Fruit fly (Drosophila melanogaster) whole organism, embryonic: ENCODE results near the gene CIA30.

Experiments used
- CG10462 ChIP-seq: fragments of 200-800 bp; sonication (Bioruptor generic); optimal IDR thresholded peaks from 2 replicates; lab custom pipeline; 2016; ENCODE audit warnings: missing biosample characterization, missing genetic modification characterization
- CG12155 ChIP-seq: fragments of 200-800 bp; sonication (Bioruptor generic); optimal IDR thresholded peaks from 3 replicates; lab custom pipeline; 2016; ENCODE audit warnings: missing biosample characterization, missing genetic modification characterization
- CG12659 ChIP-seq: fragments of 200-800 bp; sonication (Bioruptor generic); optimal IDR thresholded peaks from 3 replicates; lab custom pipeline; 2017; ENCODE audit warnings: mild to moderate bottlenecking, missing biosample characterization, missing genetic modification reagents, missing genetic modification characterization
- CG12769 ChIP-seq: fragments of 200-800 bp; sonication (Bioruptor generic); optimal IDR thresholded peaks from 2 replicates; lab custom pipeline; 2019; ENCODE audit warnings: missing biosample characterization, mild to moderate bottlenecking, missing genetic modification characterization, moderate library complexity
- CG14860 ChIP-seq: fragments of 200-800 bp; sonication (Bioruptor generic); IDR thresholded peaks from 3 replicates; pipeline ENCODE4 v1.3.6; 2022; ENCODE audit warnings: missing biosample characterization, missing genetic modification characterization; ENCODE audit not compliant: partially characterized antibody
- CG17359 ChIP-seq: fragments of 200-800 bp; sonication (Bioruptor generic); optimal IDR thresholded peaks from 3 replicates; lab custom pipeline; 2018; ENCODE audit warnings: missing biosample characterization, mild to moderate bottlenecking, missing genetic modification characterization, moderate library complexity
- CG17802 ChIP-seq: fragments of 200-800 bp; sonication (Bioruptor generic); optimal IDR thresholded peaks from 2 replicates; lab custom pipeline; 2018; ENCODE audit warnings: missing biosample characterization, mild to moderate bottlenecking, missing genetic modification characterization, moderate library complexity
- CG18011 ChIP-seq: fragments of 200-800 bp; sonication (Bioruptor generic); optimal IDR thresholded peaks from 2 replicates; lab custom pipeline; 2017; ENCODE audit warnings: missing biosample characterization, missing genetic modification characterization, mild to moderate bottlenecking, moderate library complexity, missing genotype
- CG2202 ChIP-seq: fragments of 200-800 bp; sonication (Bioruptor generic); optimal IDR thresholded peaks from 2 replicates; lab custom pipeline; 2018; ENCODE audit warnings: missing biosample characterization, mild to moderate bottlenecking, missing genetic modification characterization
- CG30431 ChIP-seq: fragments of 200-800 bp; sonication (Bioruptor generic); optimal IDR thresholded peaks from 2 replicates; lab custom pipeline; 2017; ENCODE audit warnings: missing biosample characterization, missing genetic modification characterization
- CG3726 ChIP-seq: fragments of 200-800 bp; sonication (Bioruptor generic); IDR thresholded peaks from 3 replicates; pipeline ENCODE4, ENCODE4 v1.3.6; 2022; ENCODE audit warnings: missing biosample characterization, missing genetic modification characterization
- CG5245 ChIP-seq: fragments of 200-800 bp; sonication (Bioruptor generic); optimal IDR thresholded peaks from 3 replicates; lab custom pipeline; 2016; ENCODE audit warnings: missing biosample characterization, missing genetic modification characterization
- CG6683 ChIP-seq: fragments of 200-800 bp; sonication (Bioruptor generic); optimal IDR thresholded peaks from 2 replicates; lab custom pipeline; 2017; ENCODE audit warnings: missing biosample characterization, mild to moderate bottlenecking, missing genetic modification characterization, missing genetic modification reagents
- CG6791 ChIP-seq: fragments of 200-800 bp; sonication (Bioruptor generic); IDR thresholded peaks from 3 replicates; pipeline ENCODE4 v1.3.6; 2022; ENCODE audit warnings: missing biosample characterization, missing genetic modification characterization; ENCODE audit not compliant: partially characterized antibody
- CG6854 ChIP-seq: fragments of 200-800 bp; sonication (Bioruptor generic); optimal IDR thresholded peaks from 3 replicates; lab custom pipeline; 2017; ENCODE audit warnings: missing biosample characterization, mild to moderate bottlenecking, missing genetic modification characterization
- CG7786 ChIP-seq: fragments of 200-800 bp; sonication (Bioruptor generic); optimal IDR thresholded peaks from 2 replicates; lab custom pipeline; 2016; ENCODE audit warnings: missing biosample characterization, missing genetic modification characterization
- CG7928 ChIP-seq: fragments of 200-800 bp; sonication (Bioruptor generic); optimal IDR thresholded peaks from 2 replicates; lab custom pipeline; 2017; ENCODE audit warnings: missing biosample characterization, mild to moderate bottlenecking, missing genetic modification characterization
- CG9215 ChIP-seq: fragments of 200-800 bp; sonication (Bioruptor generic); IDR thresholded peaks from 2 replicates; pipeline ENCODE4 v1.3.6; 2022; ENCODE audit warnings: missing biosample characterization, missing genetic modification characterization
- CG9876 ChIP-seq: fragments of 200-800 bp; sonication (Bioruptor generic); optimal IDR thresholded peaks from 2 replicates; lab custom pipeline; 2016; ENCODE audit warnings: missing biosample characterization, missing genetic modification characterization
- CG9932 ChIP-seq: fragments of 200-800 bp; sonication (Bioruptor generic); IDR thresholded peaks from 2 replicates; pipeline ENCODE4 v1.3.6; 2022; ENCODE audit warnings: missing biosample characterization, missing genetic modification characterization
- D19A ChIP-seq: fragments of 200-800 bp; optimal IDR thresholded peaks from 3 replicates; lab custom pipeline; 2019; ENCODE audit warnings: missing biosample characterization, mild to moderate bottlenecking, missing genetic modification characterization, moderate library complexity
- Doc3 ChIP-seq: fragments of 200-800 bp; sonication (Bioruptor generic); IDR thresholded peaks from 3 replicates; pipeline ENCODE4 v1.3.6; 2022; ENCODE audit warnings: missing biosample characterization, missing genetic modification characterization; ENCODE audit not compliant: partially characterized antibody
- Gsc ChIP-seq: fragments of 200-800 bp; sonication (Bioruptor generic); IDR thresholded peaks from 2 replicates; pipeline ENCODE4 v1.3.6; 2022; ENCODE audit warnings: missing biosample characterization, missing genetic modification characterization
- Hmx ChIP-seq: fragments of 200-800 bp; sonication (Bioruptor generic); optimal IDR thresholded peaks from 2 replicates; lab custom pipeline; 2016; ENCODE audit warnings: missing biosample characterization, missing genetic modification characterization
- Opbp ChIP-seq: fragments of 200-800 bp; sonication (Bioruptor generic); IDR thresholded peaks from 3 replicates; pipeline ENCODE4 v1.3.6; 2022; ENCODE audit warnings: missing biosample characterization, missing genetic modification characterization; ENCODE audit not compliant: partially characterized antibody
- Poxn ChIP-seq: fragments of 200-800 bp; sonication (Bioruptor generic); IDR thresholded peaks from 2 replicates; pipeline ENCODE4 v1.3.6; 2022; ENCODE audit warnings: missing biosample characterization, missing genetic modification characterization
- Sry-δ ChIP-seq: fragments of 200-800 bp; sonication (Bioruptor generic); optimal IDR thresholded peaks from 2 replicates; lab custom pipeline; 2016; ENCODE audit warnings: missing biosample characterization, missing genetic modification characterization
- TFAM ChIP-seq: fragments of 200-800 bp; sonication (Bioruptor generic); optimal IDR thresholded peaks from 2 replicates; lab custom pipeline; 2017; ENCODE audit warnings: missing biosample characterization, missing genetic modification characterization, inconsistent platforms
- amos ChIP-seq: fragments of 200-800 bp; sonication (Bioruptor generic); IDR thresholded peaks from 2 replicates; pipeline ENCODE4 v1.3.6; 2022; ENCODE audit warnings: missing biosample characterization, missing genetic modification characterization; ENCODE audit not compliant: partially characterized antibody
- aop ChIP-seq: fragments of 200-800 bp; sonication (Bioruptor generic); IDR thresholded peaks from 2 replicates; pipeline ENCODE4 v1.3.6; 2022; ENCODE audit warnings: missing biosample characterization, missing genetic modification characterization
- ap ChIP-seq: fragments of 200-800 bp; sonication (Bioruptor generic); IDR thresholded peaks from 2 replicates; pipeline ENCODE4 v1.3.6; 2022; ENCODE audit warnings: missing biosample characterization, missing genetic modification characterization
- ash1 ChIP-seq: fragments of 200-800 bp; sonication (Bioruptor generic); optimal IDR thresholded peaks from 2 replicates; lab custom pipeline; 2018; ENCODE audit warnings: missing biosample characterization, mild to moderate bottlenecking, missing genetic modification characterization
- bowl ChIP-seq: fragments of 200-800 bp; sonication (Bioruptor generic); IDR thresholded peaks from 2 replicates; pipeline ENCODE4 v1.3.6; 2022; ENCODE audit warnings: missing biosample characterization, missing genetic modification characterization
- bsh ChIP-seq, 2 experiments: fragments of 200-800 bp; sonication (Bioruptor generic); optimal IDR thresholded peaks; 2 replicates each; lab custom pipeline; 2017 to 2018; ENCODE audit warnings: mild to moderate bottlenecking in 2 of 2, missing biosample characterization in 2 of 2, missing genetic modification characterization in 2 of 2, moderate library complexity in 1 of 2
- ci ChIP-seq: fragments of 200-800 bp; sonication (Bioruptor generic); IDR thresholded peaks from 3 replicates; pipeline ENCODE4 v1.3.6; 2022; ENCODE audit warnings: missing biosample characterization, missing genetic modification characterization
- gfzf ChIP-seq: fragments of 200-800 bp; sonication (Bioruptor generic); optimal IDR thresholded peaks from 2 replicates; lab custom pipeline; 2016; ENCODE audit warnings: missing biosample characterization, mild to moderate bottlenecking, missing genetic modification characterization, moderate library complexity
- hb ChIP-seq: fragments of 200-800 bp; sonication (Bioruptor generic); IDR thresholded peaks from 3 replicates; pipeline ENCODE4 v1.3.6; 2022; ENCODE audit warnings: missing biosample characterization, missing genetic modification characterization; ENCODE audit not compliant: partially characterized antibody
- kay ChIP-seq: fragments of 200-800 bp; sonication (Bioruptor generic); optimal IDR thresholded peaks from 2 replicates; lab custom pipeline; 2016; ENCODE audit warnings: missing biosample characterization, missing genetic modification characterization
- lmd ChIP-seq: fragments of 200-800 bp; sonication (Bioruptor generic); IDR thresholded peaks from 2 replicates; pipeline ENCODE4 v1.3.6; 2022; ENCODE audit warnings: missing biosample characterization, missing genetic modification characterization
- lov ChIP-seq, 2 experiments: fragments of 200-800 bp in 1 of 2; fragments of >200 bp in 1 of 2; sonication (Bioruptor generic) in 1 of 2; IDR thresholded peaks in 1 of 2; optimal IDR thresholded peaks in 1 of 2; 2 replicates in 1 of 2; 3 replicates in 1 of 2; pipeline versions ENCODE4 v1.3.6 to Lab custom; 2017 to 2022; ENCODE audit warnings: missing biosample characterization in 1 of 2, missing genetic modification characterization in 1 of 2
- nom ChIP-seq: fragments of 200-800 bp; sonication (Bioruptor generic); optimal IDR thresholded peaks from 2 replicates; lab custom pipeline; 2017; ENCODE audit warnings: missing biosample characterization, missing genetic modification characterization, mild to moderate bottlenecking, moderate library complexity, missing genetic modification reagents
- sc ChIP-seq, 3 experiments: fragments of >200 bp in 2 of 3; fragments of 200-800 bp in 1 of 3; sonication (Bioruptor generic) in 1 of 3; optimal IDR thresholded peaks; 2 replicates in 2 of 3; 3 replicates in 1 of 3; lab custom pipeline; 2017; ENCODE audit warnings: mild to moderate bottlenecking in 1 of 3, missing biosample characterization in 1 of 3, missing genetic modification characterization in 1 of 3, missing genetic modification reagents in 1 of 3
- schlank ChIP-seq: fragments of 200-800 bp; sonication (Bioruptor generic); optimal IDR thresholded peaks from 2 replicates; lab custom pipeline; 2018; ENCODE audit warnings: missing biosample characterization, mild to moderate bottlenecking, missing genetic modification characterization
- shn ChIP-seq: fragments of 200-800 bp; sonication (Bioruptor generic); optimal IDR thresholded peaks from 3 replicates; lab custom pipeline; 2016; ENCODE audit warnings: missing biosample characterization, missing genetic modification characterization
- stwl ChIP-seq: fragments of 200-800 bp; sonication (Bioruptor generic); optimal IDR thresholded peaks from 3 replicates; lab custom pipeline; 2018; ENCODE audit warnings: missing biosample characterization, mild to moderate bottlenecking, missing genetic modification characterization, moderate library complexity
- tin ChIP-seq: fragments of 200-800 bp; sonication (Bioruptor generic); optimal IDR thresholded peaks from 3 replicates; lab custom pipeline; 2016; ENCODE audit warnings: missing biosample characterization, missing genetic modification characterization
- usp ChIP-seq: fragments of >200 bp; optimal IDR thresholded peaks from 2 replicates; lab custom pipeline; 2017; ENCODE audit warnings: missing biosample characterization, missing genetic modification characterization
- zfh2 ChIP-seq: fragments of 200-800 bp; sonication (Bioruptor generic); optimal IDR thresholded peaks from 2 replicates; lab custom pipeline; 2016; ENCODE audit warnings: missing biosample characterization, missing genetic modification characterization

Gene CIA30

dm6 chr3R:29748591-29749303 is 12.0 kb downstream of the CIA30 start, which contains the start of the genes ATPsyngamma and yata (continued):
- TF ChIP-seq Opbp (GFP tag; lab: Robert Waterston, UW) (peak; percentile 99), CG7786 (GFP tag; lab: Kevin White, UChicago) (no peak), shn (no peak), ci (GFP tag; lab: Robert Waterston, UW) (0 out of 3 replicates have a peak, but pooled peaks have one; percentile 36), stwl (tag; lab: Kevin White, UChicago) (peak; percentile 17), hb (peak; percentile 49; the same call in 1 of the 3 replicates), CG6854 (GFP tag; lab: Kevin White, UChicago) (no peak), lov (optimal IDR thresholded peaks at IDR 0.05; lab: Kevin White, UChicago) (no peak), lov (GFP tag; IDR thresholded peaks at IDR 0.05; lab: Robert Waterston, UW) (no peak), schlank (tag; lab: Kevin White, UChicago) (no peak), CG9932 (peak; percentile 53; the same call in 1 of the 2 replicates), Doc3 (0 out of 3 replicates have a peak, but pooled peaks have one; percentile 59), Gsc (no peak), ash1 (GFP tag; lab: Kevin White, UChicago) (no peak), kay (GFP tag; lab: Kevin White, UChicago) (no peak), bsh (GFP tag; optimal IDR thresholded peaks at IDR 0.05; lab: Kevin White, UChicago) (no peak), Sry-δ (GFP tag; lab: Kevin White, UChicago) (peak; percentile 81), usp (GFP tag; lab: Kevin White, UChicago) (no peak), CG3726 (GFP tag; lab: Robert Waterston, UW) (no peak), bowl (no peak), CG12155 (peak; percentile 39), sc (optimal IDR thresholded peaks at IDR 0.05; lab: Kevin White, UChicago) (no peak), sc (GFP tag; optimal IDR thresholded peaks at IDR 0.05; lab: Kevin White, UChicago) (no peak), CG17802 (tag; lab: Kevin White, UChicago) (no peak), TFAM (GFP tag; lab: Kevin White, UChicago) (no peak), D19A (tag; lab: Kevin White, UChicago) (no peak), gfzf (GFP tag; lab: Kevin White, UChicago) (peak; percentile 7), amos (GFP tag; lab: Robert Waterston, UW) (peak; percentile 84), CG6791 (GFP tag; lab: Robert Waterston, UW) (peak; percentile 79), aop (GFP tag; lab: Robert Waterston, UW) (no peak), CG9876 (GFP tag; lab: Kevin White, UChicago) (no peak), Hmx (GFP tag; lab: Kevin White, UChicago) (no peak), lmd (GFP tag; lab: Robert Waterston, UW) (peak; percentile 39; the same call in 1 of the 2 replicates), CG12769 (tag; lab: Kevin White, UChicago) (no peak), Poxn (no peak), nom (no peak), CG18011 (GFP tag; lab: Kevin White, UChicago) (peak; percentile 84), CG7928 (GFP tag; lab: Kevin White, UChicago) (no peak), CG10462 (GFP tag; lab: Kevin White, UChicago) (no peak), tin (GFP tag; lab: Kevin White, UChicago) (peak; percentile 31), CG17359 (peak; percentile 38), ap (no peak), zfh2 (GFP tag; lab: Kevin White, UChicago) (peak; percentile 10), CG12659 (GFP tag; lab: Kevin White, UChicago) (peak; percentile 83), CG5245 (no peak), CG6683 (GFP tag; lab: Kevin White, UChicago) (no peak), CG30431 (GFP tag; lab: Kevin White, UChicago) (no peak), CG14860 (GFP tag; lab: Robert Waterston, UW) (peak; percentile 22; the same call in 1 of the 3 replicates), CG9215 (no peak), CG2202 (tag; lab: Kevin White, UChicago) (no peak)
